Worm (Caenorhabditis elegans): ENCODE results near the gene E03H12.5.

The E03H12.5 gene

ce11 chrIV:4938664-4939063, 38.4 kb upstream of the E03H12.5 start, which contains the start of gene str-168:
Gene str-168 (plus strand): TSS chrIV:4938964.
- no peak for TF ChIP-seq lsy-2 (tag; optimal IDR thresholded peaks at IDR 0.05)

- TF ChIP-seq unc-62 (GFP tag; optimal IDR thresholded peaks at IDR 0.05) = no peak
- TF ChIP-seq nhr-12 (tag; optimal IDR thresholded peaks at IDR 0.05) = no peak
- no peak for TF ChIP-seq pha-4 (tag; optimal IDR thresholded peaks at IDR 0.05)
- no peak for TF ChIP-seq snpc-4 (tag; optimal IDR thresholded peaks at IDR 0.05)
- no peak for TF ChIP-seq tbx-8 (GFP tag; optimal IDR thresholded peaks at IDR 0.05)
Observed at ce11 chrIV:4941681-4942080, 35.3 kb upstream of the E03H12.5 start, which contains the start of gene Y9C9A.5. Gene Y9C9A.5 (plus strand): TSS chrIV:4941981.

ce11 chrIV:4945771-4946170, 31.3 kb upstream of the E03H12.5 start, which contains the start of gene str-169:
Gene str-169 (plus strand): TSS chrIV:4946071.
- TF ChIP-seq elt-1 (tag; optimal IDR thresholded peaks at IDR 0.05; ENCODE audit: borderline replicate concordance, insufficient read depth) = no peak
- TF ChIP-seq nhr-28 (tag; optimal IDR thresholded peaks at IDR 0.05) = no peak
- TF ChIP-seq mep-1 (tag; optimal IDR thresholded peaks at IDR 0.05) = no peak
- TF ChIP-seq hlh-1 (tag; optimal IDR thresholded peaks at IDR 0.05) = no peak

ce11 chrIV:4953887-4954286, 23.1 kb upstream of the E03H12.5 start, which contains the start of gene str-163:
Gene str-163 (plus strand): TSS chrIV:4954187.
- no peak for TF ChIP-seq blmp-1 (tag; optimal IDR thresholded peaks at IDR 0.05)
- no peak for TF ChIP-seq ceh-83 (GFP tag; optimal IDR thresholded peaks at IDR 0.05)
- TF ChIP-seq mep-1 (tag; optimal IDR thresholded peaks at IDR 0.05) = no peak
- no peak for TF ChIP-seq ceh-39 (tag; optimal IDR thresholded peaks at IDR 0.05)
- TF ChIP-seq unc-120 (tag; optimal IDR thresholded peaks at IDR 0.05; ENCODE audit: poor library complexity, severe bottlenecking) = no peak
- TF ChIP-seq lin-13 (tag; optimal IDR thresholded peaks at IDR 0.05) = no peak
- TF ChIP-seq lin-32 (GFP tag; optimal IDR thresholded peaks at IDR 0.05) = no peak
- TF ChIP-seq elt-1 (tag; optimal IDR thresholded peaks at IDR 0.05; ENCODE audit: borderline replicate concordance, insufficient read depth) = no peak
- no peak for TF ChIP-seq nhr-12 (tag; optimal IDR thresholded peaks at IDR 0.05)

- TF ChIP-seq nhr-28 (tag; optimal IDR thresholded peaks at IDR 0.05) (no peak), zip-8 (tag; optimal IDR thresholded peaks at IDR 0.05) (no peak)
Observed at ce11 chrIV:4960623-4961022, 16.4 kb upstream of the E03H12.5 start, which contains the start of gene str-164. Gene str-164 (plus strand): TSS chrIV:4960735.

- TF ChIP-seq elt-3 (tag; optimal IDR thresholded peaks at IDR 0.05) = no peak
- TF ChIP-seq nhr-12 (tag; optimal IDR thresholded peaks at IDR 0.05) = no peak
- no peak for TF ChIP-seq mep-1 (tag; optimal IDR thresholded peaks at IDR 0.05)
- no peak for TF ChIP-seq flh-1 (GFP tag; optimal IDR thresholded peaks at IDR 0.05)
- no peak for TF ChIP-seq mab-5 (tag; optimal IDR thresholded peaks at IDR 0.05)
- TF ChIP-seq ces-1 (GFP tag; optimal IDR thresholded peaks at IDR 0.05) = no peak
- no peak for TF ChIP-seq zip-8 (tag; optimal IDR thresholded peaks at IDR 0.05)
- no peak for TF ChIP-seq lsy-2 (tag; optimal IDR thresholded peaks at IDR 0.05)
- TF ChIP-seq nhr-2 (tag; optimal IDR thresholded peaks at IDR 0.05) = no peak
- TF ChIP-seq unc-120 (tag; optimal IDR thresholded peaks at IDR 0.05; ENCODE audit: poor library complexity, severe bottlenecking) = no peak
Observed at ce11 chrIV:4963834-4964233, 13.2 kb upstream of the E03H12.5 start, which contains the start of gene txt-3. Gene txt-3 (plus strand): TSS chrIV:4963958.

ce11 chrIV:4969419-4969818, 7.6 kb upstream of the E03H12.5 start, which contains the start of gene Y9C9A.13:
Gene Y9C9A.13 (minus strand): TSS chrIV:4969519.
- TF ChIP-seq unc-39 (tag; optimal IDR thresholded peaks at IDR 0.05) = no peak

- TF ChIP-seq unc-62 (GFP tag; optimal IDR thresholded peaks at IDR 0.05) (no peak), sem-2 (GFP tag; optimal IDR thresholded peaks at IDR 0.05) (no peak), drap-1 (GFP tag; optimal IDR thresholded peaks at IDR 0.05) (no peak), lin-32 (GFP tag; optimal IDR thresholded peaks at IDR 0.05) (no peak), ceh-39 (tag; optimal IDR thresholded peaks at IDR 0.05) (no peak), ces-1 (GFP tag; optimal IDR thresholded peaks at IDR 0.05) (no peak), nhr-237 (tag; optimal IDR thresholded peaks at IDR 0.05) (no peak), ceh-83 (GFP tag; optimal IDR thresholded peaks at IDR 0.05) (no peak)
Observed at ce11 chrIV:4975995-4976394, 1.0 kb upstream of the E03H12.5 start, which contains the start of gene Y9C9A.16. Gene Y9C9A.16 (minus strand): TSS chrIV:4976125.

All from whole organism, mixed stage, embryonic.